Worm (Caenorhabditis elegans) whole organism, L4 larva: ENCODE measurements around the gene str-3.

Experiments
- F37D6.2 ChIP-seq: sonication (generic microtip); optimal IDR thresholded peaks from 2 replicates; lab custom pipeline; 2016; ENCODE audit warnings: mild to moderate bottlenecking, missing genetic modification characterization, missing compliant biosample characterization
- F44E2.7 ChIP-seq: fragments of 200-800 bp; sonication (Bioruptor generic); IDR thresholded peaks from 2 replicates; pipeline ENCODE4 v2.1.2; 2022; ENCODE audit warnings: missing genetic modification characterization, missing compliant biosample characterization
- T20F7.1 ChIP-seq: fragments of 200-800 bp; sonication (Bioruptor generic); optimal IDR thresholded peaks from 2 replicates; lab custom pipeline; 2018; ENCODE audit warnings: mild to moderate bottlenecking, missing genetic modification characterization, missing compliant biosample characterization
- T26A8.4 ChIP-seq: fragments of 200-800 bp; sonication (Bioruptor generic); IDR thresholded peaks from 2 replicates; pipeline ENCODE4 v1.3.6; 2022; ENCODE audit warnings: missing genetic modification characterization, missing compliant biosample characterization
- Y5F2A.4 ChIP-seq: fragments of 200-800 bp; sonication (Bioruptor generic); optimal IDR thresholded peaks from 2 replicates; lab custom pipeline; 2018; ENCODE audit warnings: mild to moderate bottlenecking, missing genetic modification characterization, missing compliant biosample characterization
- ZK546.5 ChIP-seq, 2 experiments: sonication (generic microtip); optimal IDR thresholded peaks; 2 replicates each; lab custom pipeline; 2017; ENCODE audit warnings: missing biosample characterization in 2 of 2, missing genetic modification characterization in 2 of 2
- aha-1 ChIP-seq: fragments of 150-350 bp; peaks from one replicate; lab custom pipeline; 2014; ENCODE audit warnings: missing biosample characterization, missing genetic modification characterization
- aly-2 ChIP-seq: sonication (generic microtip); optimal IDR thresholded peaks from 2 replicates; lab custom pipeline; 2018; ENCODE audit warnings: missing biosample characterization, missing genetic modification characterization
- ama-1 ChIP-seq: fragments of 150-350 bp; optimal IDR thresholded peaks from 2 replicates; lab custom pipeline; 2014; ENCODE audit warnings: inconsistent platforms, mixed read lengths
- ceh-20 ChIP-seq: fragments of 200-800 bp; sonication (Bioruptor generic); IDR thresholded peaks from 2 replicates; pipeline ENCODE4 v1.3.6; 2022; ENCODE audit warnings: missing genetic modification reagents, missing genetic modification characterization, missing compliant biosample characterization
- ceh-32 ChIP-seq: sonication (generic microtip); optimal IDR thresholded peaks from 2 replicates; lab custom pipeline; 2016; ENCODE audit warnings: mild to moderate bottlenecking, missing genetic modification characterization, missing compliant biosample characterization; ENCODE audit not compliant: poor library complexity
- ceh-62 ChIP-seq: sonication (generic microtip); optimal IDR thresholded peaks from 2 replicates; lab custom pipeline; 2017; ENCODE audit warnings: missing biosample characterization, missing genetic modification characterization
- ces-1 ChIP-seq: fragments of 150-350 bp; sonication (generic microtip); optimal IDR thresholded peaks from 4 replicates; lab custom pipeline; 2014; ENCODE audit warnings: missing biosample characterization, missing genetic modification reagents, missing genetic modification characterization
- daf-16 ChIP-seq, 3 experiments: sonication (generic microtip); optimal IDR thresholded peaks; 2 replicates each; lab custom pipeline; 2016 to 2017; ENCODE audit warnings: missing genetic modification characterization in 3 of 3, missing genetic modification reagents in 3 of 3, mild to moderate bottlenecking in 2 of 3, missing compliant biosample characterization in 2 of 3, missing biosample characterization in 1 of 3, moderate library complexity in 1 of 3
- daf-19 ChIP-seq: fragments of 200-800 bp; sonication (Bioruptor generic); conservative IDR thresholded peaks from 2 replicates; pipeline ENCODE4 v1.3.6; 2022; ENCODE audit warnings: missing genetic modification characterization, missing compliant biosample characterization
- dmd-6 ChIP-seq: fragments of 200-800 bp; sonication (Bioruptor generic); IDR thresholded peaks from 2 replicates; pipeline ENCODE4 v1.3.6; 2022; ENCODE audit warnings: missing genetic modification reagents, missing genetic modification characterization, missing compliant biosample characterization
- dmd-8 ChIP-seq: fragments of 200-800 bp; sonication (Bioruptor generic); IDR thresholded peaks from 2 replicates; pipeline ENCODE4 v1.3.6; 2022; ENCODE audit warnings: missing genetic modification characterization, missing compliant biosample characterization
- dpl-1 ChIP-seq: fragments of 150-350 bp; optimal IDR thresholded peaks from 2 replicates; lab custom pipeline; 2014; ENCODE audit warnings: missing biosample characterization, missing genetic modification reagents, missing genetic modification characterization
- duxl-1 ChIP-seq: sonication (generic microtip); optimal IDR thresholded peaks from 2 replicates; lab custom pipeline; 2016; ENCODE audit warnings: mild to moderate bottlenecking, missing genetic modification characterization, moderate library complexity, missing compliant biosample characterization; ENCODE audit not compliant: poor library complexity
- egl-43 ChIP-seq: fragments of 200-800 bp; sonication (Bioruptor generic); IDR thresholded peaks from 2 replicates; pipeline ENCODE4 v1.3.6; 2022; ENCODE audit warnings: missing genetic modification reagents, missing genetic modification characterization, missing compliant biosample characterization
- fkh-10 ChIP-seq: fragments of 150-350 bp; optimal IDR thresholded peaks from 2 replicates; lab custom pipeline; 2014; ENCODE audit warnings: missing biosample characterization, missing genetic modification reagents, missing genetic modification characterization
- gei-8 ChIP-seq: fragments of 200-800 bp; sonication (Bioruptor generic); optimal IDR thresholded peaks from 2 replicates; lab custom pipeline; 2018; ENCODE audit warnings: mild to moderate bottlenecking, missing genetic modification characterization, missing compliant biosample characterization
- lin-13 ChIP-seq: fragments of 150-350 bp; optimal IDR thresholded peaks from 2 replicates; lab custom pipeline; 2014; ENCODE audit warnings: missing biosample characterization, missing genetic modification reagents, missing genetic modification characterization
- lin-15B ChIP-seq: fragments of 150-350 bp; sonication (generic microtip); optimal IDR thresholded peaks from 3 replicates; lab custom pipeline; 2014; ENCODE audit warnings: missing biosample characterization, missing genetic modification characterization
- lin-29 ChIP-seq: fragments of 200-800 bp; sonication (Bioruptor generic); IDR thresholded peaks from 2 replicates; pipeline ENCODE4 v1.3.6; 2022; ENCODE audit warnings: missing genetic modification reagents, missing genetic modification characterization, missing compliant biosample characterization
- lin-39 ChIP-seq: fragments of 150-350 bp; optimal IDR thresholded peaks from 2 replicates; lab custom pipeline; 2014; ENCODE audit warnings: missing biosample characterization, missing genetic modification reagents, missing genetic modification characterization
- madf-5 ChIP-seq, 2 experiments: fragments of 200-800 bp; sonication (Bioruptor generic); IDR thresholded peaks; 2 replicates each; pipeline ENCODE4 v1.3.6; 2022; ENCODE audit warnings: missing compliant biosample characterization in 2 of 2, missing genetic modification characterization in 2 of 2
- mep-1 ChIP-seq: fragments of 150-350 bp; sonication (generic microtip); optimal IDR thresholded peaks from 3 replicates; lab custom pipeline; 2014; ENCODE audit warnings: missing biosample characterization, missing genetic modification characterization
- mes-2 ChIP-seq: sonication (generic microtip); optimal IDR thresholded peaks from 2 replicates; lab custom pipeline; 2016; ENCODE audit warnings: missing genotype, mild to moderate bottlenecking, missing genetic modification characterization, missing compliant biosample characterization; ENCODE audit not compliant: poor library complexity, severe bottlenecking
- mxl-2 ChIP-seq: fragments of 200-800 bp; sonication (Bioruptor generic); conservative IDR thresholded peaks from 2 replicates; pipeline ENCODE4 v1.3.6; 2022; ENCODE audit warnings: missing genetic modification reagents, missing genetic modification characterization, missing compliant biosample characterization
- mxl-3 ChIP-seq: fragments of 200-800 bp; sonication (Bioruptor generic); optimal IDR thresholded peaks from 2 replicates; lab custom pipeline; 2018; ENCODE audit warnings: mild to moderate bottlenecking, missing genetic modification characterization, missing compliant biosample characterization
- nhr-11 ChIP-seq: fragments of 150-350 bp; optimal IDR thresholded peaks from 2 replicates; lab custom pipeline; 2014; ENCODE audit warnings: missing biosample characterization, missing genetic modification characterization
- nhr-25 ChIP-seq: sonication (generic microtip); optimal IDR thresholded peaks from 2 replicates; lab custom pipeline; 2017; ENCODE audit warnings: missing genetic modification characterization, mild to moderate bottlenecking, missing compliant biosample characterization, antibody characterized with exemption, moderate library complexity, borderline replicate concordance; ENCODE audit not compliant: insufficient read depth
- nhr-28 ChIP-seq: fragments of 150-350 bp; optimal IDR thresholded peaks from 2 replicates; lab custom pipeline; 2014; ENCODE audit warnings: missing biosample characterization, missing genetic modification characterization
- nhr-42 ChIP-seq: fragments of 200-800 bp; sonication (Bioruptor generic); IDR thresholded peaks from 2 replicates; pipeline ENCODE4 v1.3.6; 2022; ENCODE audit warnings: missing genetic modification characterization, missing compliant biosample characterization
- nhr-48 ChIP-seq: sonication (generic microtip); optimal IDR thresholded peaks from 2 replicates; lab custom pipeline; 2016; ENCODE audit warnings: mild to moderate bottlenecking, missing genetic modification characterization, missing compliant biosample characterization
- php-3 ChIP-seq: fragments of 200-800 bp; sonication (Bioruptor generic); IDR thresholded peaks from 2 replicates; pipeline ENCODE4 v1.3.6; 2022; ENCODE audit warnings: missing genetic modification reagents, missing genetic modification characterization, missing compliant biosample characterization
- sdz-12 ChIP-seq: fragments of 200-800 bp; sonication (Bioruptor generic); optimal IDR thresholded peaks from 2 replicates; lab custom pipeline; 2018; ENCODE audit warnings: mild to moderate bottlenecking, missing genetic modification characterization, missing compliant biosample characterization
- snpc-1.2 ChIP-seq: fragments of 200-800 bp; sonication (Bioruptor generic); IDR thresholded peaks from 2 replicates; pipeline ENCODE4 v1.3.6; 2022; ENCODE audit warnings: missing genetic modification reagents, missing genetic modification characterization, missing compliant biosample characterization
- snpc-4 ChIP-seq: fragments of 150-350 bp; optimal IDR thresholded peaks from 2 replicates; lab custom pipeline; 2014; ENCODE audit warnings: missing biosample characterization, missing genetic modification characterization
- tra-1 ChIP-seq: fragments of 200-800 bp; sonication (Bioruptor generic); IDR thresholded peaks from 2 replicates; pipeline ENCODE4 v1.3.6; 2022; ENCODE audit warnings: missing genetic modification reagents, missing genetic modification characterization, missing compliant biosample characterization
- unc-130 ChIP-seq: sonication (generic microtip); optimal IDR thresholded peaks from 2 replicates; lab custom pipeline; 2016; ENCODE audit warnings: missing genetic modification reagents, missing genetic modification characterization, missing compliant biosample characterization
- unc-62 ChIP-seq, 3 experiments: fragments of 150-350 bp in 1 of 3; sonication (generic microtip); optimal IDR thresholded peaks in 2 of 3; peaks in 1 of 3; 1 replicate in 1 of 3; 2 replicates in 2 of 3; lab custom pipeline; 2014 to 2017; ENCODE audit warnings: missing biosample characterization in 3 of 3, missing genetic modification characterization in 3 of 3, missing genetic modification reagents in 3 of 3, missing genotype in 1 of 3
- vab-7 ChIP-seq: fragments of 200-800 bp; sonication (Bioruptor generic); IDR thresholded peaks from 2 replicates; pipeline ENCODE4 v1.3.6; 2022; ENCODE audit warnings: missing genetic modification reagents, missing genetic modification characterization, missing compliant biosample characterization
- zag-1 ChIP-seq: fragments of 150-350 bp; optimal IDR thresholded peaks from 2 replicates; lab custom pipeline; 2014; ENCODE audit warnings: missing biosample characterization, missing genetic modification characterization
- zip-2 ChIP-seq: fragments of 150-350 bp; optimal IDR thresholded peaks from 2 replicates; lab custom pipeline; 2014; ENCODE audit warnings: missing biosample characterization, missing genetic modification characterization

The str-3 gene

DNA sequence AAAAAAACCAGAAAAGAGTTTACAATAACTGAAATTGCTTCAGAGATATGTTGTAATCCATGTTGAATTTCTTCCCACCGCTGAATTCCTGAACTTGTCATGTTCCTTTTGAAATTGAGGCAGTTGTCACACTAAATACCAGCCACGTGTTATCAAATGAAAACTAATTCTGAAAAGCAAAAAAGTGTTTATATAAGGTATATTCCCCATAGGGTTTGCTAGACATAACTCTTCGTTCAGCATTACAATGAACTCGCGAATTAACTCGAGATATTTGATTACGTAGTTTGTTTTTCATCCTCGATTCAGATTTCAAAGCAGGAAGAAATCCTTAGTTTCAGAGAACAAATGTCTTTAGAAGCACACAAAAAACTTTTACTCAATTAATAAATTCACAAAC is at the start of gene str-3:
Gene str-3 (minus strand): TSS at position 101 of the 400 bp plus-strand sequence.
- TF ChIP-seq mes-2 (tag; lab: Kevin White, UChicago) (no peak), unc-62 (GFP tag; optimal IDR thresholded peaks at IDR 0.05 in 1 of 2; lab: Kevin White, UChicago) (peak in 1 of 2 experiments; percentile 33), unc-62 (tag; optimal IDR thresholded peaks at IDR 0.05; lab: Kevin White, UChicago) (no peak), zip-2 (no peak)

DNA sequence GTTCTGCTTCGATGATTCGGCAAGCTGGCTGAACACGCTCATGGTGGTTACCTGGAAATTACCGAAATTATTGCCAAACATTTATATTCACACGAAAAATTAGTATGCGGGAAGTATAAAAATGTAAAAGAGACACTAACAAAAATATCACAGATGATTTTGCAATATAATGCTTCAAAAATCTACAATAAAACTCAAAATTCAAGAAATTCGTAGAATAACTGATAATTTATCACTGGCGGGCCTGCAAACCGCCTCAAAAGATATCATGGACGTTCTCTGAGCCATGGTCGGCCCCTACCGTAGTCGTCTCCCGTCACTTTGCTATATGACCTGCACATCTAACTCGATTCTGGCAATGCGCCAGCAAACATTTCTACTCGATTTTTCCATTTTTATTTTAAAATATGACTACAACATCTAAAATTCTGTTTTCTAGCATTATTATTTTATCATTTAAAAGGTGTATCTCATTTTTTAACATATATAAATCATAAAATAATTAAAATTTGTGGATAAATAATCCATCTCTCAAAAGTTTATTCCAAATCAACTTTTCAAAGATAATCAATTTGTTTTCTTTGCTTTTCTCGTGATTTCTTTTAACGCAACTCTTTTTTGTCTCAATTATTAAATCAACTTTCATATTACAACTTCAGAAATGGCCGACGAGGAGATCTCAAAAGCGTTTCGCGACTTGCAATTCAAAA is 49.4 kb upstream of the str-3 start, which contains the start of the genes F01G4.6 and pfd-1:
Gene F01G4.6 (minus strand): TSS at position 51 of the 710 bp plus-strand sequence.
Gene pfd-1 (plus strand): TSS at position 660 of the 710 bp plus-strand sequence.
- no peak for TF ChIP-seq aly-2
- peak; percentile 90 for TF ChIP-seq dmd-6
- peak; percentile 71; the same call in 1 of the 2 replicates for TF ChIP-seq lin-29 (GFP tag; lab: Robert Waterston, UW)
- peak; percentile 96 for TF ChIP-seq mep-1 (tag; lab: Kevin White, UChicago)
- TF ChIP-seq T26A8.4 (GFP tag; lab: Robert Waterston, UW), result peak; percentile 89
- TF ChIP-seq ces-1 (GFP tag; lab: Kevin White, UChicago), result peak; percentile 24
- TF ChIP-seq aha-1, result peak; percentile 93
- peak; percentile 87 for TF ChIP-seq nhr-28
- no peak for TF ChIP-seq lin-39 (tag; lab: Kevin White, UChicago)
- peak; percentile 92 for TF ChIP-seq nhr-11 (tag; lab: Kevin White, UChicago)
- no peak for TF ChIP-seq snpc-1.2 (GFP tag; lab: Robert Waterston, UW)
- peak; percentile 24 for TF ChIP-seq unc-130
- TF ChIP-seq mxl-3 (GFP tag; lab: Kevin White, UChicago), result peak; percentile 48
- TF ChIP-seq ceh-62, result no peak
- TF ChIP-seq ama-1 (lab: Kevin White, UChicago), result peak; percentile 53
- peak; percentile 80 for TF ChIP-seq nhr-25 (tag; lab: Kevin White, UChicago)
- TF ChIP-seq dmd-8, result no peak
- 0 out of 2 replicates have a peak, but pooled peaks have one; percentile 11 for TF ChIP-seq nhr-42 (GFP tag; lab: Robert Waterston, UW)
- TF ChIP-seq lin-15B (tag; lab: Kevin White, UChicago), result no peak
- no peak for TF ChIP-seq madf-5 (GFP tag; IDR thresholded peaks at IDR 0.05; lab: Robert Waterston, UW)
- TF ChIP-seq gei-8 (GFP tag; lab: Kevin White, UChicago), result peak; percentile 45
- TF ChIP-seq F44E2.7 (GFP tag; lab: Robert Waterston, UW), result no peak
- TF ChIP-seq lin-13, result peak; percentile 85
- TF ChIP-seq sdz-12 (GFP tag; lab: Kevin White, UChicago), result peak; percentile 30
- TF ChIP-seq ZK546.5 (tag; optimal IDR thresholded peaks at IDR 0.05; lab: Kevin White, UChicago), result peak; percentile 99
- TF ChIP-seq zag-1 (tag; lab: Kevin White, UChicago), result peak; percentile 84
- no peak for TF ChIP-seq T20F7.1 (GFP tag; lab: Kevin White, UChicago)
- TF ChIP-seq daf-19 (GFP tag; lab: Robert Waterston, UW), result no peak
- TF ChIP-seq nhr-48, result peak; percentile 66
- TF ChIP-seq php-3 (GFP tag; lab: Robert Waterston, UW), result peak; percentile 75
- TF ChIP-seq ceh-20 (GFP tag; lab: Robert Waterston, UW), result peak; percentile 89
- TF ChIP-seq tra-1 (GFP tag; lab: Robert Waterston, UW), result 0 out of 2 replicates have a peak, but pooled peaks have one; percentile 11
- peak; percentile 55; the same call in 1 of the 2 replicates for TF ChIP-seq vab-7 (GFP tag; lab: Robert Waterston, UW)
- no peak for TF ChIP-seq Y5F2A.4 (GFP tag; lab: Kevin White, UChicago)
- TF ChIP-seq dpl-1 (GFP tag; lab: Kevin White, UChicago), result peak; percentile 88
- TF ChIP-seq mxl-2 (GFP tag; lab: Robert Waterston, UW), result peak; percentile 66; the same call in 1 of the 2 replicates
- TF ChIP-seq ceh-32 (tag; lab: Kevin White, UChicago), result no peak
- peak in 1 of 2 experiments; percentile 61 for TF ChIP-seq daf-16 (GFP tag; optimal IDR thresholded peaks at IDR 0.05; lab: Kevin White, UChicago)
- TF ChIP-seq daf-16 (tag; optimal IDR thresholded peaks at IDR 0.05; lab: Kevin White, UChicago), result peak; percentile 70
- TF ChIP-seq fkh-10 (GFP tag; lab: Kevin White, UChicago), result peak; percentile 67
- peak; percentile 76 for TF ChIP-seq duxl-1 (tag; lab: Kevin White, UChicago)
- TF ChIP-seq unc-62 (GFP tag; optimal IDR thresholded peaks at IDR 0.05 in 1 of 2; lab: Kevin White, UChicago), result peak in 1 of 2 experiments; percentile 21
- no peak for TF ChIP-seq unc-62 (tag; optimal IDR thresholded peaks at IDR 0.05; lab: Kevin White, UChicago)
- TF ChIP-seq egl-43, result 0 out of 2 replicates have a peak, but pooled peaks have one; percentile 56
- peak; percentile 42 for TF ChIP-seq zip-2
- TF ChIP-seq snpc-4 (tag; lab: Kevin White, UChicago), result no peak
- TF ChIP-seq F37D6.2 (tag; lab: Kevin White, UChicago), result peak; percentile 79
